Worm (Caenorhabditis elegans) whole organism, young adult: ENCODE data around the gene C50F4.8.

ENCODE experiments used
- B0035.1 ChIP-seq: sonication (generic microtip); optimal IDR thresholded peaks from 2 replicates; lab custom pipeline; 2016; ENCODE audit warnings: missing genetic modification characterization, mild to moderate bottlenecking, missing compliant biosample characterization, missing genotype, missing genetic modification reagents
- B0336.3 ChIP-seq: fragments of 200-800 bp; sonication (Bioruptor generic); IDR thresholded peaks from 2 replicates; pipeline ENCODE4 v1.3.6; 2022; ENCODE audit warnings: missing genetic modification characterization, missing compliant biosample characterization
- F33H1.4 ChIP-seq: fragments of 200-800 bp; sonication (Bioruptor generic); IDR thresholded peaks from 2 replicates; pipeline ENCODE4 v1.3.6; 2022; ENCODE audit warnings: missing genetic modification reagents, missing genetic modification characterization, missing compliant biosample characterization
- F49E8.2 ChIP-seq: sonication (generic microtip); optimal IDR thresholded peaks from 3 replicates; lab custom pipeline; 2017; ENCODE audit warnings: missing genetic modification characterization, mild to moderate bottlenecking, missing compliant biosample characterization, antibody characterized with exemption, moderate library complexity; ENCODE audit not compliant: insufficient read depth
- F52B5.7 ChIP-seq: sonication (generic microtip); optimal IDR thresholded peaks from 2 replicates; lab custom pipeline; 2016; ENCODE audit warnings: mild to moderate bottlenecking, missing genetic modification characterization, missing compliant biosample characterization
- K11D2.4 ChIP-seq: fragments of 200-800 bp; sonication (Bioruptor generic); IDR thresholded peaks from 2 replicates; pipeline ENCODE4 v1.3.6; 2022; ENCODE audit warnings: missing genetic modification reagents, missing genetic modification characterization, missing compliant biosample characterization
- K12H6.12 ChIP-seq: fragments of 200-800 bp; sonication (Bioruptor generic); optimal IDR thresholded peaks from 2 replicates; lab custom pipeline; 2018; ENCODE audit warnings: mild to moderate bottlenecking, missing genetic modification characterization, missing compliant biosample characterization
- Y53F4B.3 ChIP-seq: fragments of 200-800 bp; sonication (Bioruptor generic); IDR thresholded peaks from 2 replicates; pipeline ENCODE4 v1.3.6; 2022; ENCODE audit warnings: missing genetic modification reagents, missing genetic modification characterization, missing compliant biosample characterization
- Y53G8AR.9 ChIP-seq: fragments of 200-800 bp; sonication (Bioruptor generic); conservative IDR thresholded peaks from 2 replicates; pipeline ENCODE4 v1.3.6; 2022; ENCODE audit warnings: missing genetic modification reagents, missing genetic modification characterization, missing compliant biosample characterization
- Y56A3A.18 ChIP-seq: fragments of 200-800 bp; sonication (Bioruptor generic); IDR thresholded peaks from 2 replicates; pipeline ENCODE4 v1.3.6; 2022; ENCODE audit warnings: missing genetic modification reagents, missing genetic modification characterization, missing compliant biosample characterization
- Y67H2A.10 ChIP-seq: fragments of 200-800 bp; sonication (Bioruptor generic); conservative IDR thresholded peaks from 2 replicates; pipeline ENCODE4 v1.3.6; 2022; ENCODE audit warnings: missing genetic modification reagents, missing genetic modification characterization, missing compliant biosample characterization
- akir-1 ChIP-seq: fragments of 200-800 bp; sonication (Bioruptor generic); optimal IDR thresholded peaks from 2 replicates; lab custom pipeline; 2018; ENCODE audit warnings: mild to moderate bottlenecking, missing genetic modification characterization, moderate library complexity, missing compliant biosample characterization
- athp-1 ChIP-seq: sonication (generic microtip); optimal IDR thresholded peaks from 2 replicates; lab custom pipeline; 2017; ENCODE audit warnings: mild to moderate bottlenecking, missing genetic modification characterization, missing compliant biosample characterization
- bed-1 ChIP-seq: fragments of 200-800 bp; sonication (Bioruptor generic); IDR thresholded peaks from 2 replicates; pipeline ENCODE4 v1.3.6; 2022; ENCODE audit warnings: missing genetic modification reagents, missing genetic modification characterization, missing compliant biosample characterization
- cebp-1 ChIP-seq, 2 experiments: fragments of 200-800 bp in 1 of 2; sonication (Bioruptor generic) in 1 of 2; sonication (generic microtip) in 1 of 2; IDR thresholded peaks in 1 of 2; optimal IDR thresholded peaks in 1 of 2; 2 replicates each; pipeline versions ENCODE4 v1.3.6 to Lab custom; 2017 to 2022; ENCODE audit warnings: missing compliant biosample characterization in 2 of 2, missing genetic modification characterization in 2 of 2, mild to moderate bottlenecking in 1 of 2, missing genetic modification reagents in 1 of 2, moderate library complexity in 1 of 2
- ceh-27 ChIP-seq: fragments of 200-800 bp; sonication (Bioruptor generic); optimal IDR thresholded peaks from 2 replicates; lab custom pipeline; 2018; ENCODE audit warnings: mild to moderate bottlenecking, missing genetic modification characterization, moderate library complexity, missing compliant biosample characterization
- ceh-79 ChIP-seq: sonication (generic microtip); optimal IDR thresholded peaks from 2 replicates; lab custom pipeline; 2017; ENCODE audit warnings: mild to moderate bottlenecking, missing genetic modification characterization, missing compliant biosample characterization
- ceh-91 ChIP-seq: fragments of 200-800 bp; sonication (Bioruptor generic); IDR thresholded peaks from 2 replicates; pipeline ENCODE4 v1.3.6; 2022; ENCODE audit warnings: missing genetic modification reagents, missing genetic modification characterization, missing compliant biosample characterization
- chd-7 ChIP-seq: sonication (generic microtip); optimal IDR thresholded peaks from 2 replicates; lab custom pipeline; 2016; ENCODE audit warnings: mild to moderate bottlenecking, missing genetic modification characterization, moderate library complexity, missing compliant biosample characterization
- dox-1 ChIP-seq: fragments of 200-800 bp; sonication (Bioruptor generic); IDR thresholded peaks from 2 replicates; pipeline ENCODE4 v1.3.6; 2022; ENCODE audit warnings: missing genetic modification reagents, missing genetic modification characterization, missing compliant biosample characterization
- dpff-1 ChIP-seq: sonication (generic microtip); optimal IDR thresholded peaks from 2 replicates; lab custom pipeline; 2017; ENCODE audit warnings: mild to moderate bottlenecking, missing genetic modification characterization, missing compliant biosample characterization
- dpl-1 ChIP-seq: fragments of 150-350 bp; optimal IDR thresholded peaks from 2 replicates; lab custom pipeline; 2014; ENCODE audit warnings: missing biosample characterization, missing genetic modification reagents, missing genetic modification characterization
- egl-18 ChIP-seq: fragments of 200-800 bp; sonication (Bioruptor generic); IDR thresholded peaks from 2 replicates; pipeline ENCODE4 v1.3.6; 2022; ENCODE audit warnings: missing genetic modification reagents, missing genetic modification characterization, missing compliant biosample characterization
- egl-44 ChIP-seq: fragments of 200-800 bp; sonication (Bioruptor generic); IDR thresholded peaks from 2 replicates; pipeline ENCODE4 v1.3.6; 2022; ENCODE audit warnings: missing genetic modification reagents, missing genetic modification characterization, missing compliant biosample characterization
- egrh-3 ChIP-seq: fragments of 200-800 bp; sonication (Bioruptor generic); IDR thresholded peaks from 2 replicates; pipeline ENCODE4 v1.3.6; 2022; ENCODE audit warnings: missing genetic modification reagents, missing genetic modification characterization, missing compliant biosample characterization
- hrde-1 ChIP-seq: sonication (generic microtip); optimal IDR thresholded peaks from 2 replicates; lab custom pipeline; 2016; ENCODE audit warnings: missing genetic modification characterization, mild to moderate bottlenecking, missing compliant biosample characterization, moderate library complexity, missing genotype, missing genetic modification reagents, borderline replicate concordance
- hsf-1 ChIP-seq: fragments of 200-800 bp; sonication (Bioruptor generic); IDR thresholded peaks from 2 replicates; pipeline ENCODE4 v1.3.6; 2022; ENCODE audit warnings: missing genetic modification reagents, missing genetic modification characterization, missing compliant biosample characterization
- lin-35 ChIP-seq, 3 experiments: fragments of 150-350 bp in 2 of 3; sonication (generic microtip) in 1 of 3; optimal IDR thresholded peaks; 2 replicates each; lab custom pipeline; 2014 to 2018; ENCODE audit warnings: missing biosample characterization in 3 of 3, missing genetic modification characterization in 3 of 3, missing genetic modification reagents in 3 of 3
- lin-54 ChIP-seq: fragments of 200-800 bp; sonication (Bioruptor generic); optimal IDR thresholded peaks from 2 replicates; lab custom pipeline; 2018; ENCODE audit warnings: mild to moderate bottlenecking, missing genetic modification characterization, missing compliant biosample characterization
- lir-1 ChIP-seq: fragments of 200-800 bp; sonication (Bioruptor generic); conservative IDR thresholded peaks from 2 replicates; pipeline ENCODE4 v1.3.6; 2022; ENCODE audit warnings: missing genetic modification reagents, missing genetic modification characterization, missing compliant biosample characterization
- lsl-1 ChIP-seq: fragments of 200-800 bp; sonication (Bioruptor generic); optimal IDR thresholded peaks from 2 replicates; lab custom pipeline; 2018; ENCODE audit warnings: mild to moderate bottlenecking, missing genetic modification characterization, moderate library complexity, missing compliant biosample characterization
- madf-10 ChIP-seq: sonication (generic microtip); optimal IDR thresholded peaks from 2 replicates; lab custom pipeline; 2016; ENCODE audit warnings: mild to moderate bottlenecking, missing genetic modification characterization, missing compliant biosample characterization
- madf-6 ChIP-seq: fragments of 200-800 bp; sonication (Bioruptor generic); IDR thresholded peaks from 2 replicates; pipeline ENCODE4 v1.3.6; 2022; ENCODE audit warnings: missing genetic modification reagents, missing genetic modification characterization, missing compliant biosample characterization
- madf-8 ChIP-seq: fragments of 200-800 bp; sonication (Bioruptor generic); conservative IDR thresholded peaks from 2 replicates; pipeline ENCODE4 v1.3.6; 2022; ENCODE audit warnings: missing genetic modification reagents, missing genetic modification characterization, missing compliant biosample characterization
- nfyb-1 ChIP-seq: fragments of 200-800 bp; sonication (Bioruptor generic); IDR thresholded peaks from 2 replicates; pipeline ENCODE4 v1.3.6; 2022; ENCODE audit warnings: missing genetic modification reagents, missing genetic modification characterization, missing compliant biosample characterization
- nhr-179 ChIP-seq: sonication (generic microtip); optimal IDR thresholded peaks from 2 replicates; lab custom pipeline; 2016; ENCODE audit warnings: mild to moderate bottlenecking, missing genetic modification characterization, missing compliant biosample characterization
- pbrm-1 ChIP-seq: fragments of 200-800 bp; sonication (Bioruptor generic); IDR thresholded peaks from 2 replicates; pipeline ENCODE4 v1.3.6; 2022; ENCODE audit warnings: missing genetic modification reagents, missing genetic modification characterization, missing compliant biosample characterization
- rcor-1 ChIP-seq: fragments of 200-800 bp; sonication (Bioruptor generic); IDR thresholded peaks from 2 replicates; pipeline ENCODE4 v1.3.6; 2022; ENCODE audit warnings: missing genetic modification reagents, missing genetic modification characterization, missing compliant biosample characterization
- repo-1 ChIP-seq: sonication (generic microtip); optimal IDR thresholded peaks from 2 replicates; lab custom pipeline; 2017; ENCODE audit warnings: mild to moderate bottlenecking, missing genetic modification characterization, missing compliant biosample characterization
- snpc-1.1 ChIP-seq: sonication (generic microtip); optimal IDR thresholded peaks from 2 replicates; lab custom pipeline; 2017; ENCODE audit warnings: missing genetic modification characterization, mild to moderate bottlenecking, missing compliant biosample characterization, antibody characterized with exemption, moderate library complexity, missing genotype, missing genetic modification reagents; ENCODE audit not compliant: insufficient read depth
- snpc-1.3 ChIP-seq: sonication (generic microtip); optimal IDR thresholded peaks from 2 replicates; lab custom pipeline; 2017; ENCODE audit warnings: missing genetic modification characterization, mild to moderate bottlenecking, missing compliant biosample characterization, antibody characterized with exemption, moderate library complexity, missing genotype, missing genetic modification reagents; ENCODE audit not compliant: insufficient read depth
- tlf-1 ChIP-seq: fragments of 200-800 bp; sonication (Bioruptor generic); optimal IDR thresholded peaks from 2 replicates; lab custom pipeline; 2018; ENCODE audit warnings: mild to moderate bottlenecking, missing genetic modification characterization, missing compliant biosample characterization
- unc-62 ChIP-seq: fragments of 150-350 bp; optimal IDR thresholded peaks from 2 replicates; lab custom pipeline; 2014; ENCODE audit warnings: missing biosample characterization, missing genetic modification reagents, missing genetic modification characterization
- xnd-1 ChIP-seq: sonication (generic microtip); optimal IDR thresholded peaks from 2 replicates; lab custom pipeline; 2016; ENCODE audit warnings: missing genotype, missing genetic modification reagents, missing genetic modification characterization, missing compliant biosample characterization
- ztf-18 ChIP-seq: sonication (generic microtip); optimal IDR thresholded peaks from 2 replicates; lab custom pipeline; 2016; ENCODE audit warnings: missing genotype, mild to moderate bottlenecking, missing genetic modification characterization, missing compliant biosample characterization
- ztf-26 ChIP-seq: sonication (generic microtip); optimal IDR thresholded peaks from 2 replicates; lab custom pipeline; 2017; ENCODE audit warnings: missing genetic modification characterization, missing compliant biosample characterization
- ztf-6 ChIP-seq: fragments of 200-800 bp; sonication (Bioruptor generic); IDR thresholded peaks from 2 replicates; pipeline ENCODE4 v1.3.6; 2022; ENCODE audit warnings: missing genetic modification reagents, missing genetic modification characterization, missing compliant biosample characterization

C50F4.8 gene

DNA sequence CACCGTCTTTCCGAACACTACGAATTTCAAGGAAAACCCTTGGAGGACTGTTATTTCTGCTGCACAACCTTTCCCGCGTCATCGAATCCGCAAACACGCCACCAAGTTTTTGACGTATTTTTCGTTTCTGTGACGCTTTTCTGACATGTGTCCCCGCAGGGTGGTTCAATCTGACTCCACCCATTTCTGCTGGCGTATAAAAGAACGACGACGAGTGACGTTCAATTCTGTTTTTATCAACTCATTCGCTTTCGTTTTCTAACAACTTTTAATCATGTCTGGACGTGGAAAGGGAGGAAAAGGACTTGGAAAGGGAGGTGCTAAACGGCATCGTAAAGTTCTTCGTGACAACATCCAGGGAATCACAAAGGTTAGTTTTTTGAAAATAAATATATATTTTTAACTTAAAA, 28.2 kb upstream of the C50F4.8 start, which contains the start of gene his-37 (continued):
- TF ChIP-seq athp-1 (peak; percentile 59), xnd-1 (tag; lab: Kevin White, UChicago) (no peak), B0336.3 (GFP tag; lab: Robert Waterston, UW) (peak; percentile 96), Y67H2A.10 (GFP tag; lab: Robert Waterston, UW) (peak; percentile 52; the same call in 1 of the 2 replicates), madf-8 (GFP tag; lab: Robert Waterston, UW) (no peak), dpl-1 (GFP tag; lab: Kevin White, UChicago) (peak; percentile 50), Y53G8AR.9 (peak; percentile 96), K12H6.12 (tag; lab: Kevin White, UChicago) (peak; percentile 100), nfyb-1 (peak; percentile 97), akir-1 (GFP tag; lab: Kevin White, UChicago) (peak; percentile 33), snpc-1.1 (tag; lab: Kevin White, UChicago) (no peak), Y56A3A.18 (GFP tag; lab: Robert Waterston, UW) (peak; percentile 48; the same call in 1 of the 2 replicates), ceh-91 (GFP tag; lab: Robert Waterston, UW) (no peak), F49E8.2 (tag; lab: Kevin White, UChicago) (no peak), repo-1 (peak; percentile 94), F52B5.7 (no peak), ceh-79 (tag; lab: Kevin White, UChicago) (no peak), snpc-1.3 (tag; lab: Kevin White, UChicago) (peak; percentile 26), madf-6 (peak; percentile 33; the same call in 1 of the 2 replicates), rcor-1 (GFP tag; lab: Robert Waterston, UW) (peak; percentile 90), B0035.1 (tag; lab: Kevin White, UChicago) (peak; percentile 69), egrh-3 (GFP tag; lab: Robert Waterston, UW) (peak; percentile 40), egl-18 (GFP tag; lab: Robert Waterston, UW) (peak; percentile 96), ztf-18 (tag; lab: Kevin White, UChicago) (peak; percentile 91), unc-62 (peak; percentile 88), cebp-1 (GFP tag; IDR thresholded peaks at IDR 0.05; lab: Robert Waterston, UW) (peak; percentile 78), cebp-1 (tag; optimal IDR thresholded peaks at IDR 0.05; lab: Kevin White, UChicago) (peak; percentile 96), hsf-1 (GFP tag; lab: Robert Waterston, UW) (no peak), Y53F4B.3 (GFP tag; lab: Robert Waterston, UW) (no peak), chd-7 (tag; lab: Kevin White, UChicago) (peak; percentile 94), nhr-179 (tag; lab: Kevin White, UChicago) (no peak), F33H1.4 (peak; percentile 55), tlf-1 (peak; percentile 97), lsl-1 (GFP tag; lab: Kevin White, UChicago) (peak; percentile 2), bed-1 (GFP tag; lab: Robert Waterston, UW) (no peak), pbrm-1 (GFP tag; lab: Robert Waterston, UW) (peak; percentile 98), dox-1 (peak; percentile 98), hrde-1 (tag; lab: Kevin White, UChicago) (no peak), madf-10 (tag; lab: Kevin White, UChicago) (peak; percentile 95), lin-54 (GFP tag; lab: Kevin White, UChicago) (peak; percentile 94), ztf-26 (tag; lab: Kevin White, UChicago) (peak; percentile 98), egl-44 (peak; percentile 96), ceh-27 (GFP tag; lab: Kevin White, UChicago) (peak; percentile 99), lin-35 (GFP tag; optimal IDR thresholded peaks at IDR 0.05; lab: Kevin White, UChicago) (peak in 2 of 3 experiments; percentile 71 to 95), lir-1 (GFP tag; lab: Robert Waterston, UW) (peak; percentile 90), ztf-6 (GFP tag; lab: Robert Waterston, UW) (peak; percentile 93), K11D2.4 (peak; percentile 98), dpff-1 (tag; lab: Kevin White, UChicago) (no peak)
